Fruit fly (Drosophila melanogaster) whole organism, pupa: ENCODE results near the gene CG18233.

Experiments used
- CG10348 ChIP-seq: fragments of 200-800 bp; sonication (Bioruptor generic); IDR thresholded peaks from 2 replicates; pipeline ENCODE4 v1.3.6; 2022; ENCODE audit warnings: missing biosample characterization, missing genetic modification characterization
- CG12605 ChIP-seq: fragments of 200-800 bp; sonication (Bioruptor generic); IDR thresholded peaks from 2 replicates; pipeline ENCODE4 v1.3.6; 2022; ENCODE audit warnings: missing biosample characterization, missing genetic modification characterization
- CG13204 ChIP-seq: fragments of 200-800 bp; sonication (Bioruptor generic); optimal IDR thresholded peaks from 2 replicates; lab custom pipeline; 2018; ENCODE audit warnings: missing biosample characterization, mild to moderate bottlenecking, missing genetic modification characterization, moderate library complexity
- CG14655 ChIP-seq: fragments of 200-800 bp; sonication (Bioruptor generic); optimal IDR thresholded peaks from 3 replicates; lab custom pipeline; 2017; ENCODE audit warnings: mild to moderate bottlenecking, missing biosample characterization, missing genetic modification reagents, missing genetic modification characterization
- CG15710 ChIP-seq: fragments of 200-800 bp; sonication (Bioruptor generic); optimal IDR thresholded peaks from 2 replicates; lab custom pipeline; 2018; ENCODE audit warnings: missing biosample characterization, mild to moderate bottlenecking, missing genetic modification characterization, moderate library complexity
- CG17806 ChIP-seq: fragments of 200-800 bp; sonication (Bioruptor generic); optimal IDR thresholded peaks from 2 replicates; lab custom pipeline; 2018; ENCODE audit warnings: missing biosample characterization, mild to moderate bottlenecking, missing genetic modification characterization, moderate library complexity
- CG32121 ChIP-seq: fragments of 200-800 bp; sonication (Bioruptor generic); IDR thresholded peaks from 2 replicates; pipeline ENCODE4 v1.3.6; 2022; ENCODE audit warnings: missing biosample characterization, missing genetic modification characterization
- CG34367 ChIP-seq: fragments of 200-800 bp; sonication (Bioruptor generic); optimal IDR thresholded peaks from 2 replicates; lab custom pipeline; 2018; ENCODE audit warnings: missing biosample characterization, mild to moderate bottlenecking, missing genetic modification characterization
- CG4496 ChIP-seq: fragments of 200-800 bp; sonication (Bioruptor generic); IDR thresholded peaks from 3 replicates; pipeline ENCODE4 v1.3.6; 2022; ENCODE audit warnings: missing biosample characterization, missing genetic modification characterization
- CG8159 ChIP-seq: fragments of 200-800 bp; sonication (Bioruptor generic); optimal IDR thresholded peaks from 3 replicates; lab custom pipeline; 2018; ENCODE audit warnings: missing biosample characterization, mild to moderate bottlenecking, missing genetic modification characterization, moderate library complexity
- CG8301 ChIP-seq: fragments of 200-800 bp; sonication (Bioruptor generic); optimal IDR thresholded peaks from 2 replicates; lab custom pipeline; 2018; ENCODE audit warnings: missing biosample characterization, mild to moderate bottlenecking, missing genetic modification characterization
- CG9948 ChIP-seq: fragments of 200-800 bp; sonication (Bioruptor generic); optimal IDR thresholded peaks from 2 replicates; lab custom pipeline; 2018; ENCODE audit warnings: missing biosample characterization, mild to moderate bottlenecking, missing genetic modification characterization, moderate library complexity
- D1 ChIP-seq: fragments of 200-800 bp; sonication (Bioruptor generic); optimal IDR thresholded peaks from 2 replicates; lab custom pipeline; 2018; ENCODE audit warnings: missing biosample characterization, mild to moderate bottlenecking, missing genetic modification characterization, moderate library complexity
- EcR ChIP-seq: fragments of 200-800 bp; sonication (Bioruptor generic); optimal IDR thresholded peaks from 3 replicates; lab custom pipeline; 2019; ENCODE audit warnings: missing biosample characterization, missing genetic modification characterization, mild to moderate bottlenecking, moderate library complexity, missing genetic modification reagents
- Ets98B ChIP-seq: fragments of 200-800 bp; sonication (Bioruptor generic); IDR thresholded peaks from 2 replicates; pipeline ENCODE4 v1.3.6; 2022; ENCODE audit warnings: missing biosample characterization, missing genetic modification characterization
- Pif1A ChIP-seq: fragments of 200-800 bp; sonication (Bioruptor generic); optimal IDR thresholded peaks from 3 replicates; lab custom pipeline; 2016; ENCODE audit warnings: missing biosample characterization, missing genetic modification characterization
- Pif1B ChIP-seq: fragments of 200-800 bp; sonication (Bioruptor generic); optimal IDR thresholded peaks from 3 replicates; lab custom pipeline; 2016; ENCODE audit warnings: missing biosample characterization, missing genetic modification characterization
- Snoo ChIP-seq: fragments of 200-800 bp; sonication (Bioruptor generic); optimal IDR thresholded peaks from 3 replicates; lab custom pipeline; 2017; ENCODE audit warnings: missing biosample characterization, mild to moderate bottlenecking, missing genetic modification characterization, inconsistent platforms
- fd96Ca ChIP-seq: fragments of 200-800 bp; sonication (Bioruptor generic); IDR thresholded peaks from 3 replicates; pipeline ENCODE4 v1.3.6; 2022; ENCODE audit warnings: missing biosample characterization, missing genetic modification characterization
- gl ChIP-seq: fragments of 200-800 bp; sonication (Bioruptor generic); optimal IDR thresholded peaks from 2 replicates; lab custom pipeline; 2018; ENCODE audit warnings: missing biosample characterization, mild to moderate bottlenecking, missing genetic modification characterization
- rn ChIP-seq: fragments of 200-800 bp; sonication (Bioruptor generic); IDR thresholded peaks from 2 replicates; pipeline ENCODE4 v1.3.6; 2022; ENCODE audit warnings: missing biosample characterization, missing genetic modification characterization

Gene CG18233

dm6 chr3L:18632187-18632635 is 26.9 kb downstream of the CG18233 start:
- TF ChIP-seq gl (tag; lab: Kevin White, UChicago): no peak
- TF ChIP-seq CG34367 (tag; lab: Kevin White, UChicago): no peak
- TF ChIP-seq CG10348 (GFP tag; lab: Robert Waterston, UW): no peak
- no peak for TF ChIP-seq CG12605 (GFP tag; lab: Robert Waterston, UW)
- TF ChIP-seq CG9948: no peak
- no peak for TF ChIP-seq CG4496 (GFP tag; lab: Robert Waterston, UW)
- no peak for TF ChIP-seq CG14655 (GFP tag; lab: Kevin White, UChicago)
- no peak for TF ChIP-seq CG13204 (GFP tag; lab: Kevin White, UChicago)
- TF ChIP-seq Pif1A (GFP tag; lab: Kevin White, UChicago): no peak
- no peak for TF ChIP-seq CG8301 (tag; lab: Kevin White, UChicago)
- TF ChIP-seq CG8159: no peak
- no peak for TF ChIP-seq Snoo (tag; lab: Kevin White, UChicago)
- no peak for TF ChIP-seq EcR (GFP tag; lab: Kevin White, UChicago)
- TF ChIP-seq fd96Ca (GFP tag; lab: Robert Waterston, UW): no peak
- TF ChIP-seq D1 (tag; lab: Kevin White, UChicago): no peak
- no peak for TF ChIP-seq CG17806 (tag; lab: Kevin White, UChicago)
- no peak for TF ChIP-seq Ets98B (GFP tag; lab: Robert Waterston, UW)
- no peak for TF ChIP-seq CG15710 (tag; lab: Kevin White, UChicago)
- TF ChIP-seq Pif1B (GFP tag; lab: Kevin White, UChicago): no peak

- TF ChIP-seq gl (tag; lab: Kevin White, UChicago) (no peak), CG13204 (GFP tag; lab: Kevin White, UChicago) (no peak), CG12605 (GFP tag; lab: Robert Waterston, UW) (no peak), CG9948 (no peak), CG15710 (tag; lab: Kevin White, UChicago) (no peak), CG8301 (tag; lab: Kevin White, UChicago) (no peak), CG17806 (tag; lab: Kevin White, UChicago) (no peak)
Observed at dm6 chr3L:18633084-18633483, 27.8 kb downstream of the CG18233 start.

- TF ChIP-seq Snoo (tag; lab: Kevin White, UChicago): no peak
- no peak for TF ChIP-seq Pif1A (GFP tag; lab: Kevin White, UChicago)
- TF ChIP-seq EcR (GFP tag; lab: Kevin White, UChicago): no peak
- TF ChIP-seq CG9948: no peak
- TF ChIP-seq CG8301 (tag; lab: Kevin White, UChicago): no peak
- no peak for TF ChIP-seq CG14655 (GFP tag; lab: Kevin White, UChicago)
- TF ChIP-seq Ets98B (GFP tag; lab: Robert Waterston, UW): no peak
- no peak for TF ChIP-seq CG10348 (GFP tag; lab: Robert Waterston, UW)
- no peak for TF ChIP-seq CG34367 (tag; lab: Kevin White, UChicago)
- TF ChIP-seq fd96Ca (GFP tag; lab: Robert Waterston, UW): no peak
- TF ChIP-seq CG8159: no peak
Observed at dm6 chr3L:18634792-18635471, 29.7 kb downstream of the CG18233 start.

- TF ChIP-seq Snoo (tag; lab: Kevin White, UChicago) (no peak), CG34367 (tag; lab: Kevin White, UChicago) (no peak)
Observed at dm6 chr3L:18636782-18637181, 31.5 kb downstream of the CG18233 start.

dm6 chr3L:18637348-18637747 is 32.1 kb downstream of the CG18233 start:
- TF ChIP-seq Pif1B (GFP tag; lab: Kevin White, UChicago) (no peak), rn (GFP tag; lab: Robert Waterston, UW) (no peak), CG34367 (tag; lab: Kevin White, UChicago) (no peak), fd96Ca (GFP tag; lab: Robert Waterston, UW) (no peak), CG12605 (GFP tag; lab: Robert Waterston, UW) (no peak), CG15710 (tag; lab: Kevin White, UChicago) (no peak), CG13204 (GFP tag; lab: Kevin White, UChicago) (no peak), D1 (tag; lab: Kevin White, UChicago) (no peak), CG4496 (GFP tag; lab: Robert Waterston, UW) (no peak), Snoo (tag; lab: Kevin White, UChicago) (no peak), CG9948 (no peak), CG14655 (GFP tag; lab: Kevin White, UChicago) (no peak), Pif1A (GFP tag; lab: Kevin White, UChicago) (no peak), CG10348 (GFP tag; lab: Robert Waterston, UW) (no peak), Ets98B (GFP tag; lab: Robert Waterston, UW) (no peak), CG17806 (tag; lab: Kevin White, UChicago) (no peak)
- TF ChIP-seq, all 21 proteins: peak for 0

- TF ChIP-seq CG9948 (no peak), CG32121 (GFP tag; lab: Robert Waterston, UW) (no peak), CG13204 (GFP tag; lab: Kevin White, UChicago) (no peak), CG8301 (tag; lab: Kevin White, UChicago) (no peak), CG17806 (tag; lab: Kevin White, UChicago) (no peak), Ets98B (GFP tag; lab: Robert Waterston, UW) (no peak), Pif1B (GFP tag; lab: Kevin White, UChicago) (no peak), gl (tag; lab: Kevin White, UChicago) (no peak), CG14655 (GFP tag; lab: Kevin White, UChicago) (no peak), D1 (tag; lab: Kevin White, UChicago) (no peak), rn (GFP tag; lab: Robert Waterston, UW) (no peak), CG4496 (GFP tag; lab: Robert Waterston, UW) (no peak), Pif1A (GFP tag; lab: Kevin White, UChicago) (no peak), CG8159 (no peak), CG34367 (tag; lab: Kevin White, UChicago) (no peak), CG12605 (GFP tag; lab: Robert Waterston, UW) (no peak), CG10348 (GFP tag; lab: Robert Waterston, UW) (no peak)
Observed at dm6 chr3L:18638043-18638442, 32.8 kb downstream of the CG18233 start.
